Worm (Caenorhabditis elegans) whole organism, L1 larva: Measurements from ENCODE around the gene adt-1.

ENCODE experiments used
- ceh-8 ChIP-seq: fragments of 200-800 bp; sonication (Bioruptor generic); optimal IDR thresholded peaks from 2 replicates; lab custom pipeline; 2018; ENCODE audit warnings: mild to moderate bottlenecking, missing genetic modification characterization, moderate library complexity, missing compliant biosample characterization
- egl-13 ChIP-seq: sonication (generic microtip); optimal IDR thresholded peaks from 2 replicates; lab custom pipeline; 2016; ENCODE audit warnings: missing genotype, missing genetic modification reagents, missing genetic modification characterization, missing compliant biosample characterization
- fkh-10 ChIP-seq: sonication (generic microtip); optimal IDR thresholded peaks from 2 replicates; lab custom pipeline; 2017; ENCODE audit warnings: missing biosample characterization, missing genetic modification reagents, missing genetic modification characterization
- jun-1 ChIP-seq: fragments of 150-350 bp; optimal IDR thresholded peaks from 2 replicates; lab custom pipeline; 2014; ENCODE audit warnings: missing biosample characterization, missing genetic modification reagents, missing genetic modification characterization
- snpc-4 ChIP-seq: fragments of 150-350 bp; optimal IDR thresholded peaks from 2 replicates; lab custom pipeline; 2014; ENCODE audit warnings: missing biosample characterization, missing genetic modification characterization
- unc-62 ChIP-seq: fragments of 150-350 bp; optimal IDR thresholded peaks from 2 replicates; lab custom pipeline; 2014; ENCODE audit warnings: missing biosample characterization, missing genetic modification reagents, missing genetic modification characterization
- ztf-11 ChIP-seq, 2 experiments: sonication (generic microtip); optimal IDR thresholded peaks; 2 replicates each; lab custom pipeline; 2016 to 2017; ENCODE audit warnings: missing genetic modification characterization in 2 of 2, missing biosample characterization in 1 of 2, missing compliant biosample characterization in 1 of 2

DNA sequence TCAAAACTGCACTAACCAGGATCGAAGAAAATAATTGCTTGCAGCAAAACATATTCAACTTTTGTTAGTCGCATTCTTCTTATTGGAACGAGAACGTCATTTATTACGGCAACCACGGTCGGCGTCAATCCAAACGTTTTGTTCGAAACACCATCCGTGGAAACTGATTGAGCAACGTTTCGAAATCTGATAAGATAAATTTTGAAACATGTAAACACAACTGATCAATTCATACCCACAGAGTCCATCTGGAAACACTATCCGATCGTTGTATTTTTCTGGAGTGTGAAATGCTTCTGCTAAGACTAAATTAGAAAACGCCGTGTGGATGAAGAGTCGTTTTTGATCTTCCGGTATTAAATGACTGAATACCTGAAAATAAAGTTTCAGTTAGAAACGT, 12.8 kb upstream of the adt-1 start:
- no peak for TF ChIP-seq ztf-11 (tag; optimal IDR thresholded peaks at IDR 0.05; lab: Kevin White, UChicago)
- TF ChIP-seq fkh-10 (GFP tag; lab: Kevin White, UChicago), result no peak
- TF ChIP-seq jun-1, result no peak
- TF ChIP-seq unc-62, result no peak
- TF ChIP-seq snpc-4, result no peak
- no peak for TF ChIP-seq egl-13 (tag; lab: Kevin White, UChicago)
- TF ChIP-seq ceh-8 (GFP tag; lab: Kevin White, UChicago), result no peak
